Worm (Caenorhabditis elegans): Measurements from ENCODE around the gene C25F6.8.

Gene C25F6.8

DNA sequence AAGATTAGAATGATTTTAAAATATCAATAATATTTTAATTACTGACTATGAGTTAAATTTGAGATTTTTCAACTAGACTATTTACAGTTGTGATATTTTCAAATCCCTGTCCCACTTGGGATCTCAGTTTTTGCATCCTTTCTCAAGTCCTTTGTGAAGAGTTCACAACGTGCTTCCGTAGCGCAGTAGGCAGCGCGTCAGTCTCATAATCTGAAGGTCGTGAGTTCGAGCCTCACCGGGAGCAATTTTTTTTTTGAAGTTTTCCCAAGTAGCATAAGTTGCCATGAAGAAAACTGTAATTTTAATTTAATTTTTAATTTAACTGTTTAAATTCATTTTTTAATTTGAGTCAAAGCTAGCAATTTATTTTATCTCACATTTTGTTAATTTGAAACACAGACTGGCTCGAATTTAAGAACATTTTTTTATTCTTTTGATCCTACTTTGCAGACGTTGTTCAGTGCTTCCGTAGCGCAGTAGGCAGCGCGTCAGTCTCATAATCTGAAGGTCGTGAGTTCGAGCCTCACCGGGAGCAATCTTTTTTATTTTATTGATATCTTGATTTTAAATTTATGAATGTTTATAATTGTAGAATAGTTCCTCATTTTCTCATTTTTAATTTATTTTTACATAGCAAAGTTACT, 37.4 kb downstream of the C25F6.8 start (continued):
- no peak for TF ChIP-seq chd-7 (tag; optimal IDR thresholded peaks at IDR 0.05)
- TF ChIP-seq ceh-58 (GFP tag; IDR thresholded peaks at IDR 0.05): no peak
- TF ChIP-seq nfyb-1 (GFP tag; IDR thresholded peaks at IDR 0.05): no peak
- TF ChIP-seq ztf-18 (tag; optimal IDR thresholded peaks at IDR 0.05): peak; percentile 54

DNA sequence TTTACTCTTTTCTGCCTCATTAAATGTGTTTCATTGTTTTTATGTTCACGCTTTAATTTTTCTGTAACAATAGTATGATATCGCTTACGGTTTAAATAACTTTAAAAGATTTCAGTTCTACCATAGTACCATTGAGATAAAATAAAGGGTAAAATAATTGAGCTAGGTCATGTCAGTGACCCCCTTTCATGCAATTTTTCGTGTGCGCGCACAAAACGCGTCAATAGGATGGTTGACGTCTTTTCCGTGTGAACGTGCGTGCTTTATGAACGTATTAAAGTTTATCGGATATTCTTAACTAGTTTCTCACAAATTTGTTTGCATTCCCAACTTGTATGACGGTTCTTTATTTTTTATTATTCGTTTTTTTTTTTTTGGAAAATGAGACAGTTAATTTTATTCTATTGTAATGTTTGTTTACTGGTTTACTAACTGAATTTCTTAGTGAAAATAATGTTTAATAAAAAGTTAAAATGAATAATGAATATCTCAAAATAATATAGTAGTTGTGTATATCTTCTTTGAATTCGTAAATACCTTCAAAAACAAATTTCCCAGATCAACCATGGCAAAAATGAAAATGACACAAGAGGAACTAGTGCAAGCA, 38.0 kb downstream of the C25F6.8 start, which contains the start of gene C25F6.1:
Gene C25F6.1 (plus strand): TSS at position 557 of the 607 bp plus-strand sequence.
- TF ChIP-seq tlf-1 (GFP tag; optimal IDR thresholded peaks at IDR 0.05): no peak
- peak; percentile 78 for TF ChIP-seq ztf-18 (tag; optimal IDR thresholded peaks at IDR 0.05)
- no peak for TF ChIP-seq madf-3 (GFP tag; IDR thresholded peaks at IDR 0.05)

DNA sequence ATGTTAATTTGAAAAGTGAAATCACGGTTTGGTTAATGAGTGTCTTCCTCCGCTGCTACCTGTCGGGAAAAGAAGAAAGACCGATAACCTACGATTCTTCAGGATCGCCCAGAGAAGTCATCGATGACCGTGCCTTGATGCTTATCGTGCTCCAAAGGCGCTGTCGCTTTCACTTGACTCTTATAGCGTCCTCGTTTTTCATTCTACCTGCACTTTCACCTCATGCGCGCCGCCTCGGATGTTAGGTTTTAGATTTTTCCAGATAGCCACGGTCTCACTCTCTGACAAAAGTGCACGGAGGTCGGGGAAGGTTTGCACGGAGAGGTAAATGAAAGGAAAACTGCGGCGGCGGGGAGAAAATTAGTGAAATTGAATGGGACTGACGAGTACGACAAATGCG, 40.8 kb downstream of the C25F6.8 start:
- TF ChIP-seq cebp-1 (GFP tag; IDR thresholded peaks at IDR 0.05) (no peak), cebp-1 (tag; optimal IDR thresholded peaks at IDR 0.05) (no peak), zfh-2 (GFP tag; conservative IDR thresholded peaks at IDR 0.05) (0 out of 2 replicates have a peak, but pooled peaks have one; percentile 17)

DNA sequence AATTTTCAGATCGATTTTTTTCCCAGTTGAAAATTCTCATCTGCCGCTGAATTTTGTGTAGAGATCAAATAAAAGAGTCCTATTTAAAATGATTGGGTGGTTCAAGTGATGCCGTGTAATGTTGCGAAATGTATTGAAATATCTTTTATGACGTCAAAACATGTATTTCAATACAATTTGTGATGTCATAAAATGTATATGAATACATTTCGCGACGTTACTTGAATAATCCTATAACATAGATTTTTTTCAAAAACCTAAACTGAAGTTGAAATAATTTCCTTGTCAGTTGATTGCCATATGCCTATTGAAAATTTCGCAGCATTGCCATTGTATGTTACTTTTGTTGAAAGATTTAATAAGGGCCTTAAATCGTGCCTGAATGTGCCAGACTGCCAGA, 41.5 kb downstream of the C25F6.8 start, which contains the start of gene F55D1.1:
Gene F55D1.1 (plus strand): TSS at position 301 of the 400 bp plus-strand sequence.
- TF ChIP-seq ztf-26 (tag; optimal IDR thresholded peaks at IDR 0.05) (no peak), ZK185.1 (tag; optimal IDR thresholded peaks at IDR 0.05; ENCODE audit: poor library complexity, severe bottlenecking) (no peak), tbp1 (GFP tag; optimal IDR thresholded peaks at IDR 0.05) (no peak), hlh-26 (GFP tag; conservative IDR thresholded peaks at IDR 0.05) (no peak), rcor-1 (GFP tag; IDR thresholded peaks at IDR 0.05) (no peak), F49E8.2 (tag; optimal IDR thresholded peaks at IDR 0.05; ENCODE audit: insufficient read depth) (no peak), let-607 (tag; optimal IDR thresholded peaks at IDR 0.05) (no peak), T07F8.4 (tag; optimal IDR thresholded peaks at IDR 0.05) (no peak), mcd-1 (GFP tag; IDR thresholded peaks at IDR 0.05) (no peak), nhr-179 (tag; optimal IDR thresholded peaks at IDR 0.05) (no peak), bed-1 (GFP tag; IDR thresholded peaks at IDR 0.05) (no peak), D2030.7 (GFP tag; IDR thresholded peaks at IDR 0.05) (no peak), madf-8 (GFP tag; conservative IDR thresholded peaks at IDR 0.05) (no peak), fkh-3 (tag; optimal IDR thresholded peaks at IDR 0.05) (no peak), let-526 (GFP tag; IDR thresholded peaks at IDR 0.05) (no peak)

DNA sequence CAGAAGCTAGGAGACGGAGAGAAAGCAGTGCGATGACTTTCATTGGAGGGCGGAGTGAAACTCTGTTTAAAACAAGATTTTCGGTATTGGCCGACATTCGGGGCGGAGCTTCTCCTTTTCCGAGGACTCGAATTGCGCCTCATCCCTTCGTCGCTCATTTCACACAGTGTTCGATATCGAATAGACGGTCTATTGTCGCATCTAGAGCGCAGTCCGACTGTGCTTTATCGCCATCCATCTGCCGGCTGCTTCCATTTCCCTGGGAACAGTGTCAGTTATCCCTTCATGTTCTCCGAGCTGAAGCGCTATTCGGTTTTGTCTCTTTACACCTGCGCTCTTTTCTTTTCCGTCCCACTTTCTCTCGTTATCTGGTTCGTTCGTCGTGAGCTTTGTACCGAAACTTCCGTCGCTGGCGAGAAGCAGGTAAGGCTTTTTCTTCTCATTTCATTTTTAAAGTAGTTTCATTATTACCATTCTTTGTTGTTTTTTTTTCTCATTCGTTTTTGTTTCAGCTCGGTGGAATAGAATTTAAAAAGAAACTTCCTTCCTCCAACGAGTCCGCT, 44.9 kb downstream of the C25F6.8 start, which contains the start of the genes bus-8A and bus-8B:
Gene bus-8A (plus strand): TSS at position 96 of the 563 bp plus-strand sequence.
Gene bus-8B (plus strand): TSS at position 513 of the 563 bp plus-strand sequence.
- TF ChIP-seq zfh-2 (GFP tag; conservative IDR thresholded peaks at IDR 0.05) (0 out of 2 replicates have a peak, but pooled peaks have one; percentile 34), tbp1 (GFP tag; optimal IDR thresholded peaks at IDR 0.05) (no peak)

Measured in whole organism, young adult.